Fruit fly (Drosophila melanogaster) whole organism, embryonic: ENCODE data around the gene CG45066.

Experiments
- BEAF-32 ChIP-seq: fragments of 200-800 bp; sonication (Bioruptor generic); optimal IDR thresholded peaks from 3 replicates; lab custom pipeline; 2017; ENCODE audit warnings: missing biosample characterization, missing genetic modification characterization, mild to moderate bottlenecking, moderate library complexity, missing genetic modification reagents
- CG10147 ChIP-seq: fragments of 200-800 bp; sonication (Bioruptor generic); optimal IDR thresholded peaks from 2 replicates; lab custom pipeline; 2019; ENCODE audit warnings: missing biosample characterization, mild to moderate bottlenecking, missing genetic modification characterization, moderate library complexity
- CG10366 ChIP-seq: fragments of 200-800 bp; sonication (Bioruptor generic); IDR thresholded peaks from 2 replicates; pipeline ENCODE4 v1.3.6; 2022; ENCODE audit warnings: missing biosample characterization, missing genetic modification characterization
- CG10462 ChIP-seq: fragments of 200-800 bp; sonication (Bioruptor generic); optimal IDR thresholded peaks from 2 replicates; lab custom pipeline; 2016; ENCODE audit warnings: missing biosample characterization, missing genetic modification characterization
- CG11093 ChIP-seq: fragments of 200-800 bp; sonication (Bioruptor generic); IDR thresholded peaks from 3 replicates; pipeline ENCODE4 v1.3.6; 2022; ENCODE audit warnings: missing biosample characterization, missing genetic modification characterization
- CG13775 ChIP-seq: fragments of 200-800 bp; sonication (Bioruptor generic); optimal IDR thresholded peaks from 3 replicates; lab custom pipeline; 2017; ENCODE audit warnings: missing biosample characterization, mild to moderate bottlenecking, missing genetic modification characterization
- CG14014 ChIP-seq: fragments of 200-800 bp; sonication (Bioruptor generic); IDR thresholded peaks from 2 replicates; pipeline ENCODE4 v1.3.6; 2022; ENCODE audit warnings: missing biosample characterization, missing genetic modification characterization
- CG17612 ChIP-seq: fragments of 200-800 bp; sonication (Bioruptor generic); IDR thresholded peaks from 2 replicates; pipeline ENCODE4 v1.3.6; 2022; ENCODE audit warnings: missing biosample characterization, missing genetic modification characterization
- CG1792 ChIP-seq: fragments of 200-800 bp; sonication (Bioruptor generic); optimal IDR thresholded peaks from 2 replicates; lab custom pipeline; 2016; ENCODE audit warnings: missing biosample characterization, missing genetic modification characterization
- CG1832 ChIP-seq: fragments of 200-800 bp; sonication (Bioruptor generic); optimal IDR thresholded peaks from 2 replicates; lab custom pipeline; 2017; ENCODE audit warnings: missing biosample characterization, mild to moderate bottlenecking, missing genetic modification characterization, inconsistent platforms
- CG2889 ChIP-seq: fragments of 200-800 bp; sonication (Bioruptor generic); IDR thresholded peaks from 3 replicates; pipeline ENCODE4 v1.3.6; 2022; ENCODE audit warnings: missing biosample characterization, missing genetic modification characterization
- CG3065 ChIP-seq: fragments of 200-800 bp; sonication (Bioruptor generic); optimal IDR thresholded peaks from 2 replicates; lab custom pipeline; 2016; ENCODE audit warnings: missing biosample characterization, missing genetic modification characterization
- CG31224 ChIP-seq: fragments of 200-800 bp; sonication (Bioruptor generic); IDR thresholded peaks from 2 replicates; pipeline ENCODE4 v1.3.6; 2022; ENCODE audit warnings: missing biosample characterization, missing genetic modification characterization
- CG32532 ChIP-seq: fragments of 200-800 bp; sonication (Bioruptor generic); IDR thresholded peaks from 2 replicates; pipeline ENCODE4 v1.3.6; 2022; ENCODE audit warnings: missing biosample characterization, missing genetic modification characterization
- CG4328 ChIP-seq: fragments of 200-800 bp; sonication (Bioruptor generic); optimal IDR thresholded peaks from 3 replicates; lab custom pipeline; 2017; ENCODE audit warnings: missing biosample characterization, missing genetic modification reagents, missing genetic modification characterization
- CG4404 ChIP-seq: fragments of 200-800 bp; sonication (Bioruptor generic); IDR thresholded peaks from 2 replicates; pipeline ENCODE4 v1.3.6; 2022; ENCODE audit warnings: missing biosample characterization, missing genetic modification characterization
- CG7745 ChIP-seq: fragments of 200-800 bp; sonication (Bioruptor generic); optimal IDR thresholded peaks from 2 replicates; lab custom pipeline; 2018; ENCODE audit warnings: missing biosample characterization, mild to moderate bottlenecking, missing genetic modification characterization, moderate library complexity
- CG7786 ChIP-seq: fragments of 200-800 bp; sonication (Bioruptor generic); optimal IDR thresholded peaks from 2 replicates; lab custom pipeline; 2016; ENCODE audit warnings: missing biosample characterization, missing genetic modification characterization
- D ChIP-seq, 2 experiments: fragments of 200-800 bp in 1 of 2; fragments of >200 bp in 1 of 2; sonication (Bioruptor generic) in 1 of 2; optimal IDR thresholded peaks; 2 replicates in 1 of 2; 3 replicates in 1 of 2; lab custom pipeline; 2017; ENCODE audit warnings: mild to moderate bottlenecking in 1 of 2, missing biosample characterization in 1 of 2, missing genetic modification characterization in 1 of 2, missing genetic modification reagents in 1 of 2
- D19A ChIP-seq: fragments of 200-800 bp; optimal IDR thresholded peaks from 3 replicates; lab custom pipeline; 2019; ENCODE audit warnings: missing biosample characterization, mild to moderate bottlenecking, missing genetic modification characterization, moderate library complexity
- Gsc ChIP-seq: fragments of 200-800 bp; sonication (Bioruptor generic); IDR thresholded peaks from 2 replicates; pipeline ENCODE4 v1.3.6; 2022; ENCODE audit warnings: missing biosample characterization, missing genetic modification characterization
- Hsf ChIP-seq: fragments of 200-800 bp; sonication (Bioruptor generic); optimal IDR thresholded peaks from 3 replicates; lab custom pipeline; 2016; ENCODE audit warnings: missing biosample characterization, missing genetic modification characterization
- Mrtf ChIP-seq: fragments of 200-800 bp; sonication (Bioruptor generic); IDR thresholded peaks from 3 replicates; pipeline ENCODE4 v1.3.6; 2022; ENCODE audit warnings: missing biosample characterization, missing genetic modification characterization
- Myb ChIP-seq: fragments of 200-800 bp; sonication (Bioruptor generic); optimal IDR thresholded peaks from 2 replicates; lab custom pipeline; 2016; ENCODE audit warnings: missing biosample characterization, missing genetic modification characterization
- Nf-YC ChIP-seq: fragments of 200-800 bp; optimal IDR thresholded peaks from 3 replicates; lab custom pipeline; 2019; ENCODE audit warnings: missing biosample characterization, mild to moderate bottlenecking, missing genetic modification characterization, moderate library complexity
- NfI ChIP-seq: fragments of 200-800 bp; sonication (Bioruptor generic); optimal IDR thresholded peaks from 3 replicates; lab custom pipeline; 2018; ENCODE audit warnings: missing biosample characterization, mild to moderate bottlenecking, missing genetic modification characterization, moderate library complexity
- Opbp ChIP-seq: fragments of 200-800 bp; sonication (Bioruptor generic); IDR thresholded peaks from 3 replicates; pipeline ENCODE4 v1.3.6; 2022; ENCODE audit warnings: missing biosample characterization, missing genetic modification characterization; ENCODE audit not compliant: partially characterized antibody
- Rfx ChIP-seq: fragments of 200-800 bp; sonication (Bioruptor generic); IDR thresholded peaks from 2 replicates; pipeline ENCODE4 v1.3.6; 2022; ENCODE audit warnings: missing biosample characterization, missing genetic modification characterization
- Spps ChIP-seq: fragments of 200-800 bp; sonication (Bioruptor generic); optimal IDR thresholded peaks from 2 replicates; lab custom pipeline; 2018; ENCODE audit warnings: missing biosample characterization, mild to moderate bottlenecking, missing genetic modification characterization
- Stat92E ChIP-seq, 3 experiments: fragments of >200 bp in 2 of 3; fragments of 200-800 bp in 1 of 3; sonication (Bioruptor generic) in 1 of 3; optimal IDR thresholded peaks; 2 replicates each; lab custom pipeline; 2017 to 2019; ENCODE audit warnings: missing biosample characterization in 3 of 3, missing genetic modification characterization in 3 of 3, mild to moderate bottlenecking in 1 of 3, moderate library complexity in 1 of 3
- bbx ChIP-seq: fragments of 200-800 bp; sonication (Bioruptor generic); IDR thresholded peaks from 2 replicates; pipeline ENCODE4 v1.3.6; 2022; ENCODE audit warnings: missing biosample characterization, missing genetic modification characterization; ENCODE audit not compliant: partially characterized antibody
- chn ChIP-seq: fragments of 200-800 bp; sonication (Bioruptor generic); optimal IDR thresholded peaks from 2 replicates; lab custom pipeline; 2016; ENCODE audit warnings: missing biosample characterization, missing genetic modification characterization
- emc ChIP-seq: fragments of 200-800 bp; sonication (Bioruptor generic); optimal IDR thresholded peaks from 2 replicates; lab custom pipeline; 2016; ENCODE audit warnings: missing biosample characterization, missing genetic modification characterization
- eve ChIP-seq, 2 experiments: fragments of >200 bp; optimal IDR thresholded peaks; 2 replicates each; lab custom pipeline; 2017; ENCODE audit warnings: missing biosample characterization in 2 of 2, missing genetic modification characterization in 2 of 2
- eyg ChIP-seq: fragments of 200-800 bp; sonication (Bioruptor generic); optimal IDR thresholded peaks from 3 replicates; lab custom pipeline; 2016; ENCODE audit warnings: missing biosample characterization, missing genetic modification characterization
- fd102C ChIP-seq: fragments of 200-800 bp; sonication (Bioruptor generic); optimal IDR thresholded peaks from 2 replicates; lab custom pipeline; 2018; ENCODE audit warnings: missing biosample characterization, mild to moderate bottlenecking, missing genetic modification characterization, moderate library complexity
- insv ChIP-seq, 2 experiments: fragments of 200-800 bp; sonication (Bioruptor generic); optimal IDR thresholded peaks; 3 replicates each; lab custom pipeline; 2016 to 2018; ENCODE audit warnings: missing biosample characterization in 2 of 2, missing genetic modification characterization in 2 of 2
- kni ChIP-seq: fragments of 200-800 bp; sonication (Bioruptor generic); optimal IDR thresholded peaks from 3 replicates; lab custom pipeline; 2017; ENCODE audit warnings: mild to moderate bottlenecking, missing biosample characterization, missing genetic modification reagents, missing genetic modification characterization
- lab ChIP-seq: fragments of 200-800 bp; sonication (Bioruptor generic); optimal IDR thresholded peaks from 3 replicates; lab custom pipeline; 2017; ENCODE audit warnings: missing biosample characterization, missing genetic modification characterization, mild to moderate bottlenecking, moderate library complexity, missing genetic modification reagents
- lbe ChIP-seq: fragments of 200-800 bp; sonication (Bioruptor generic); optimal IDR thresholded peaks from 2 replicates; lab custom pipeline; 2016; ENCODE audit warnings: missing biosample characterization, mild to moderate bottlenecking, missing genetic modification characterization
- lmd ChIP-seq: fragments of 200-800 bp; sonication (Bioruptor generic); IDR thresholded peaks from 2 replicates; pipeline ENCODE4 v1.3.6; 2022; ENCODE audit warnings: missing biosample characterization, missing genetic modification characterization
- nmo ChIP-seq: fragments of 200-800 bp; sonication (Bioruptor generic); optimal IDR thresholded peaks from 2 replicates; lab custom pipeline; 2018; ENCODE audit warnings: missing biosample characterization, mild to moderate bottlenecking, missing genetic modification characterization, moderate library complexity
- otp ChIP-seq: fragments of 200-800 bp; sonication (Bioruptor generic); IDR thresholded peaks from 3 replicates; pipeline ENCODE4, ENCODE4 v1.3.6; 2022; ENCODE audit warnings: missing biosample characterization, missing genetic modification characterization
- scrt ChIP-seq: fragments of 200-800 bp; sonication (Bioruptor generic); optimal IDR thresholded peaks from 2 replicates; lab custom pipeline; 2018; ENCODE audit warnings: missing biosample characterization, mild to moderate bottlenecking, missing genetic modification characterization, moderate library complexity
- sisA ChIP-seq: fragments of 200-800 bp; sonication (Bioruptor generic); IDR thresholded peaks from 2 replicates; pipeline ENCODE4 v1.3.6; 2022; ENCODE audit warnings: missing biosample characterization, missing genetic modification characterization
- tll ChIP-seq, 2 experiments: fragments of 200-800 bp in 1 of 2; fragments of >200 bp in 1 of 2; sonication (Bioruptor generic) in 1 of 2; optimal IDR thresholded peaks; 2 replicates each; lab custom pipeline; 2017 to 2019; ENCODE audit warnings: missing biosample characterization in 2 of 2, missing genetic modification characterization in 2 of 2, mild to moderate bottlenecking in 1 of 2, moderate library complexity in 1 of 2
- tna ChIP-seq: fragments of 200-800 bp; sonication (Bioruptor generic); IDR thresholded peaks from 2 replicates; pipeline ENCODE4 v1.3.6; 2022; ENCODE audit warnings: missing biosample characterization, missing genetic modification characterization; ENCODE audit not compliant: partially characterized antibody
- tup ChIP-seq: fragments of 200-800 bp; sonication (Bioruptor generic); optimal IDR thresholded peaks from 2 replicates; lab custom pipeline; 2016; ENCODE audit warnings: missing biosample characterization, mild to moderate bottlenecking, missing genetic modification characterization, moderate library complexity

CG45066 gene

DNA sequence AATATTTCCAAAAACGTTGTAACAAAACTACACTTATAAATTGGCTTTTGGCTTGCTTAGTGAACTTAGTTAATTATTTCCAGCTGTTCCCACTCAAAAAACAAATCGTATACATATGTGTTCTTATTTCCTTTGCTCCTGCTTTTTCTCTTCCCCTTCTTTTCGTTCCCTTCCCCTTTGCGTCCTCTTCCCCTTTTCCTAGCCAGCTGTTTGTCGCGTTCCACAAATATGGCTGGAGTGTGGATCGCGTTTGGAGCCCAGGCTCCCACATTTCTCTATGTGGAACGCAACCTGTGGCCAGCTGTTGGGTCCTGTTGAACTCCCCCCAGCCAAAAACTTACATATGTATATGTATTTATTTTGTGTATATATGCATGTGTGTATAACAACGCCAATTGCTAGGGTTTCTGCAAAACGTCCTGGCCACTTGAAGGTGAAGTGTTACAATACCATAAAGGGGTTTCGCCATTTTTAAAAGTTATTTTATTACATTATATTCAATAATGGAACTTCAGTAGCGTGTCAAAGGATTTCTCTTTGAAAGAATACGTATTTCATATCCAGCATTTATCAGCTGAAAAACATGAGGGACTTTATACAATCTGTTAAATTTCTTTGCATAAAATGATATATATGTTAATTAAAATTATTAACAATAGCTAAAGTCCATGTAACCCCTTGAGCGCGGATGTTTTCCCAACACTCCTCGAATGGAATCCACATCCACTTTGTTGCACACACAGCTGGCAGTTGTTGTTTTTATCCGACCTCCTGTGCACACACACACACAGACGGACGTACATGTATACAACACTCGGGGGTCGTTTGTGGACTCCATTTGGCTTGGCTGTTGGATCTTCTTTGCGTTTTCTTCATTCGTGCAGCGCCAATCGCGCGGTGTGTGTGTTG lies 39.1 kb downstream of the CG45066 start (continued):
- TF ChIP-seq Opbp (GFP tag; lab: Robert Waterston, UW) (no peak), Hsf (GFP tag; lab: Kevin White, UChicago) (no peak), tll (GFP tag; optimal IDR thresholded peaks at IDR 0.05; lab: Kevin White, UChicago) (no peak), insv (GFP tag; optimal IDR thresholded peaks at IDR 0.05; lab: Kevin White, UChicago) (no peak), Myb (GFP tag; lab: Kevin White, UChicago) (no peak), lab (peak; percentile 47), CG4328 (GFP tag; lab: Kevin White, UChicago) (no peak), tna (0 out of 2 replicates have a peak, but pooled peaks have one; percentile 8), CG10462 (GFP tag; lab: Kevin White, UChicago) (no peak), Spps (tag; lab: Kevin White, UChicago) (no peak), bbx (0 out of 2 replicates have a peak, but pooled peaks have one; percentile 32), CG10366 (GFP tag; lab: Robert Waterston, UW) (no peak), CG13775 (GFP tag; lab: Kevin White, UChicago) (peak; percentile 38), Nf-YC (tag; lab: Kevin White, UChicago) (no peak), lmd (GFP tag; lab: Robert Waterston, UW) (no peak), CG17612 (GFP tag; lab: Robert Waterston, UW) (no peak), fd102C (no peak), otp (GFP tag; lab: Robert Waterston, UW) (no peak), CG1792 (GFP tag; lab: Kevin White, UChicago) (no peak), Stat92E (GFP tag; optimal IDR thresholded peaks at IDR 0.05; lab: Kevin White, UChicago) (no peak), CG7745 (no peak), Mrtf (GFP tag; lab: Robert Waterston, UW) (no peak), Gsc (GFP tag; lab: Robert Waterston, UW) (no peak), D (optimal IDR thresholded peaks at IDR 0.05; lab: Kevin White, UChicago) (no peak), D (GFP tag; optimal IDR thresholded peaks at IDR 0.05; lab: Kevin White, UChicago) (no peak), CG11093 (GFP tag; lab: Robert Waterston, UW) (no peak), nmo (GFP tag; lab: Kevin White, UChicago) (no peak), CG1832 (GFP tag; lab: Kevin White, UChicago) (no peak), CG2889 (no peak), BEAF-32 (GFP tag; lab: Kevin White, UChicago) (no peak), kni (GFP tag; lab: Kevin White, UChicago) (no peak), CG31224 (no peak), CG7786 (GFP tag; lab: Kevin White, UChicago) (no peak), sisA (GFP tag; lab: Robert Waterston, UW) (no peak), scrt (peak; percentile 43), CG14014 (GFP tag; lab: Robert Waterston, UW) (no peak), lbe (GFP tag; lab: Kevin White, UChicago) (no peak), chn (no peak), CG32532 (GFP tag; lab: Robert Waterston, UW) (no peak), D19A (no peak), CG4404 (GFP tag; lab: Robert Waterston, UW) (no peak), eyg (GFP tag; lab: Kevin White, UChicago) (no peak), CG10147 (GFP tag; lab: Kevin White, UChicago) (no peak), eve (GFP tag; optimal IDR thresholded peaks at IDR 0.05; lab: Kevin White, UChicago) (no peak), Rfx (GFP tag; lab: Robert Waterston, UW) (no peak), NfI (GFP tag; lab: Kevin White, UChicago) (no peak), CG3065 (GFP tag; lab: Kevin White, UChicago) (no peak), tup (GFP tag; lab: Kevin White, UChicago) (no peak), emc (GFP tag; lab: Kevin White, UChicago) (no peak)
